Fruit fly (Drosophila melanogaster) S2 (cell line): ENCODE data around the gene hwt.

Experiments used
- CG8478 ChIP-seq: fragments of >200 bp; optimal IDR thresholded peaks from 2 replicates; lab custom pipeline; 2018
- CTCF ChIP-seq, 2 experiments: fragments of >200 bp; optimal IDR thresholded peaks; 2 replicates each; lab custom pipeline; 2018

DNA sequence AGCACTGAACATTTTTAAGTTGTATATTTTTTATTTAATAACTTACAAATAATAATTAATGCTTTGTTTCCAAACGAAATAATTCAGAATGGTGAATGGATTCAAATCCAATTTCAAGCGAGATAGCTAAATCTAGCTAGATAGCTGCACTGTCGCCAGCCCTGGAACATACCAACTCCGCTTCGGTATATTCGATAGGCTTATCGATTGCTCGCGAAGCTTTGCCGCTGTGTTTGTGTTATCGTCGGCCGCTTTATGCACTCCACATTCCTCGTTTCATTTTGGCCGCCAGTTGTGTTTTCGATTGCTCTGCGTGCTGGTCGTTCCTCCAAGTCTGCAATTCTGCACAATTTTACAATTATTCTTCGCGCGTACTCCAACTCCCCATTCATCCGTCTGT lies 71.3 kb downstream of the hwt start, which contains the start of gene mdu:
- TF ChIP-seq CG8478 (lab: Kevin White, UChicago) = no peak
- no peak for TF ChIP-seq CTCF (optimal IDR thresholded peaks at IDR 0.05; lab: Kevin White, UChicago)
